In genomic region chr2L:2072970-2073369, dm6 we compare ENCODE assay signal across 4 fruit fly cellular contexts.
A peak's percentile ranks its signal among the peaks of the same experiment; 100 is the strongest.
TF ChIP-seq lines count a peak whose summit lies in the region.

No protein-coding gene starts in this region.

- TF ChIP-seq CTCF in whole organism, embryonic (GFP tag; optimal IDR thresholded peaks at IDR 0.05; lab: Kevin White, UChicago) = no peak

TF ChIP-seq in whole organism, embryonic, 481 proteins besides CTCF, POLR2A, EP300 and RAD21:
- 0 out of 2 replicates have a peak, but pooled peaks have one; percentile 11 for TF ChIP-seq slbo (GFP tag; IDR thresholded peaks at IDR 0.05; lab: Robert Waterston, UW)
- no peak for TF ChIP-seq CG4854 (GFP tag; optimal IDR thresholded peaks at IDR 0.05; lab: Kevin White, UChicago)
- TF ChIP-seq prd (optimal IDR thresholded peaks at IDR 0.05; lab: Kevin White, UChicago) = no peak
- peak; percentile 28; the same call in 1 of the 3 replicates for TF ChIP-seq prd (GFP tag; IDR thresholded peaks at IDR 0.05; lab: Robert Waterston, UW)

TF ChIP-seq in whole organism, prepupa, 60 proteins besides CTCF, POLR2A, EP300 and RAD21 (continues in another document):
- TF ChIP-seq achi (GFP tag; optimal IDR thresholded peaks at IDR 0.05; lab: Kevin White, UChicago) = peak; percentile 38
- peak; percentile 23 for TF ChIP-seq spab (GFP tag; optimal IDR thresholded peaks at IDR 0.05; lab: Kevin White, UChicago)
- peak; percentile 29 for TF ChIP-seq Hr39 (GFP tag; optimal IDR thresholded peaks at IDR 0.05; lab: Kevin White, UChicago)
- TF ChIP-seq CG6792 (GFP tag; optimal IDR thresholded peaks at IDR 0.05; lab: Kevin White, UChicago) = peak; percentile 8
- TF ChIP-seq CG6808 (GFP tag; optimal IDR thresholded peaks at IDR 0.05; lab: Kevin White, UChicago) = peak; percentile 41
- peak; percentile 16 for TF ChIP-seq Met (GFP tag; optimal IDR thresholded peaks at IDR 0.05; lab: Kevin White, UChicago)
- TF ChIP-seq CG11294 (GFP tag; IDR thresholded peaks at IDR 0.05; lab: Robert Waterston, UW) = no peak
- peak in 1 of 2 experiments; percentile 41 for TF ChIP-seq salr (GFP tag; optimal IDR thresholded peaks at IDR 0.05; lab: Kevin White, UChicago)
- no peak for TF ChIP-seq Sox102F (GFP tag; optimal IDR thresholded peaks at IDR 0.05; lab: Kevin White, UChicago)
- TF ChIP-seq eg (GFP tag; IDR thresholded peaks at IDR 0.05; lab: Robert Waterston, UW) = 0 out of 3 replicates have a peak, but pooled peaks have one; percentile 18
- no peak for TF ChIP-seq CG11902 (GFP tag; optimal IDR thresholded peaks at IDR 0.05; lab: Kevin White, UChicago)
- TF ChIP-seq acj6 (GFP tag; optimal IDR thresholded peaks at IDR 0.05; lab: Kevin White, UChicago) = peak; percentile 35
- TF ChIP-seq fd85E (GFP tag; optimal IDR thresholded peaks at IDR 0.05; lab: Kevin White, UChicago) = no peak
- peak; percentile 9 for TF ChIP-seq CG8319 (GFP tag; optimal IDR thresholded peaks at IDR 0.05; lab: Kevin White, UChicago)
- TF ChIP-seq CG11762 (GFP tag; optimal IDR thresholded peaks at IDR 0.05; lab: Kevin White, UChicago; ENCODE audit: insufficient read depth) = no peak
- no peak for TF ChIP-seq esn (GFP tag; optimal IDR thresholded peaks at IDR 0.05; lab: Kevin White, UChicago)
- peak; percentile 32 for TF ChIP-seq Eip78C (GFP tag; lab: Kevin White, UChicago)
- TF ChIP-seq lz (GFP tag; optimal IDR thresholded peaks at IDR 0.05; lab: Kevin White, UChicago) = peak; percentile 13
- TF ChIP-seq cyc (GFP tag; optimal IDR thresholded peaks at IDR 0.05; lab: Kevin White, UChicago) = peak; percentile 10
- peak in 1 of 2 experiments; percentile 62 for TF ChIP-seq ss (GFP tag; optimal IDR thresholded peaks at IDR 0.05; lab: Kevin White, UChicago)
- TF ChIP-seq Lpt (GFP tag; optimal IDR thresholded peaks at IDR 0.05; lab: Kevin White, UChicago) = no peak
- TF ChIP-seq dsx (GFP tag; optimal IDR thresholded peaks at IDR 0.05; lab: Kevin White, UChicago; ENCODE audit: poor library complexity, severe bottlenecking) = peak; percentile 22
- no peak for TF ChIP-seq CG34406 (GFP tag; optimal IDR thresholded peaks at IDR 0.05; lab: Kevin White, UChicago)
- no peak for TF ChIP-seq net (GFP tag; optimal IDR thresholded peaks at IDR 0.05; lab: Kevin White, UChicago)
- TF ChIP-seq svp (GFP tag; lab: Kevin White, UChicago) = peak; percentile 30
- no peak for TF ChIP-seq CG6854 (GFP tag; optimal IDR thresholded peaks at IDR 0.05; lab: Kevin White, UChicago)
- peak; percentile 36 for TF ChIP-seq pdm3 (GFP tag; optimal IDR thresholded peaks at IDR 0.05; lab: Kevin White, UChicago)
- no peak for TF ChIP-seq Blimp-1 (GFP tag; optimal IDR thresholded peaks at IDR 0.05; lab: Kevin White, UChicago)
- TF ChIP-seq CG4318 (GFP tag; optimal IDR thresholded peaks at IDR 0.05; lab: Kevin White, UChicago) = no peak

TF ChIP-seq in whole organism, pupa, 21 proteins besides CTCF, POLR2A, EP300 and RAD21:
- peak; percentile 2 for TF ChIP-seq CG13204 (GFP tag; optimal IDR thresholded peaks at IDR 0.05; lab: Kevin White, UChicago)
- no peak for TF ChIP-seq CG4496 (GFP tag; IDR thresholded peaks at IDR 0.05; lab: Robert Waterston, UW)
- TF ChIP-seq CG15710 (tag; optimal IDR thresholded peaks at IDR 0.05; lab: Kevin White, UChicago) = peak; percentile 53
- TF ChIP-seq CG14655 (GFP tag; optimal IDR thresholded peaks at IDR 0.05; lab: Kevin White, UChicago) = peak; percentile 36
- TF ChIP-seq CG34367 (tag; optimal IDR thresholded peaks at IDR 0.05; lab: Kevin White, UChicago) = peak; percentile 43
- TF ChIP-seq CG8301 (tag; optimal IDR thresholded peaks at IDR 0.05; lab: Kevin White, UChicago) = no peak
- TF ChIP-seq Pif1B (GFP tag; optimal IDR thresholded peaks at IDR 0.05; lab: Kevin White, UChicago) = peak; percentile 2
- TF ChIP-seq CG32121 (GFP tag; IDR thresholded peaks at IDR 0.05; lab: Robert Waterston, UW) = no peak
- no peak for TF ChIP-seq D1 (tag; optimal IDR thresholded peaks at IDR 0.05; lab: Kevin White, UChicago)
- TF ChIP-seq CG12605 (GFP tag; IDR thresholded peaks at IDR 0.05; lab: Robert Waterston, UW) = no peak
- no peak for TF ChIP-seq CG17806 (tag; optimal IDR thresholded peaks at IDR 0.05; lab: Kevin White, UChicago)
- no peak for TF ChIP-seq Snoo (tag; optimal IDR thresholded peaks at IDR 0.05; lab: Kevin White, UChicago)
- TF ChIP-seq gl (tag; optimal IDR thresholded peaks at IDR 0.05; lab: Kevin White, UChicago) = no peak
- TF ChIP-seq Ets98B (GFP tag; IDR thresholded peaks at IDR 0.05; lab: Robert Waterston, UW) = no peak
- peak; percentile 40 for TF ChIP-seq CG9948 (tag; optimal IDR thresholded peaks at IDR 0.05; lab: Kevin White, UChicago)
- 0 out of 3 replicates have a peak, but pooled peaks have one; percentile 28 for TF ChIP-seq fd96Ca (GFP tag; IDR thresholded peaks at IDR 0.05; lab: Robert Waterston, UW)
- TF ChIP-seq CG10348 (GFP tag; IDR thresholded peaks at IDR 0.05; lab: Robert Waterston, UW) = no peak
- TF ChIP-seq Pif1A (GFP tag; optimal IDR thresholded peaks at IDR 0.05; lab: Kevin White, UChicago) = peak; percentile 33
- TF ChIP-seq rn (GFP tag; IDR thresholded peaks at IDR 0.05; lab: Robert Waterston, UW) = no peak
- peak; percentile 65 for TF ChIP-seq CG8159 (tag; optimal IDR thresholded peaks at IDR 0.05; lab: Kevin White, UChicago)
- no peak for TF ChIP-seq EcR (GFP tag; optimal IDR thresholded peaks at IDR 0.05; lab: Kevin White, UChicago)

TF ChIP-seq in whole organism, wandering third instar larva, 38 proteins besides CTCF, POLR2A, EP300 and RAD21:
- no peak for TF ChIP-seq CG32264 (GFP tag; optimal IDR thresholded peaks at IDR 0.05; lab: Kevin White, UChicago)
- TF ChIP-seq h (GFP tag; optimal IDR thresholded peaks at IDR 0.05; lab: Kevin White, UChicago) = peak; percentile 19
- no peak for TF ChIP-seq lola (GFP tag; optimal IDR thresholded peaks at IDR 0.05; lab: Kevin White, UChicago)
- peak in 1 of 2 experiments; percentile 4 for TF ChIP-seq foxo (GFP tag; optimal IDR thresholded peaks at IDR 0.05; lab: Kevin White, UChicago)
- peak; percentile 19 for TF ChIP-seq ey (GFP tag; optimal IDR thresholded peaks at IDR 0.05; lab: Kevin White, UChicago)
TF ChIP-seq in whole organism, wandering third instar larva: peak in this region for 3.

Comparison
In these comparisons a context has a peak if more than half of its experiments do, and no peak if none do; other contexts are left out.
1. Of the 7 proteins assayed by ChIP-seq in both whole organism, embryonic and whole organism, prepupa: peak only in whole organism, embryonic: none; only in whole organism, prepupa: Hr39; in both: none; in neither: 6.